Fruit fly (Drosophila melanogaster): Measurements from ENCODE around the gene elm.

DNA sequence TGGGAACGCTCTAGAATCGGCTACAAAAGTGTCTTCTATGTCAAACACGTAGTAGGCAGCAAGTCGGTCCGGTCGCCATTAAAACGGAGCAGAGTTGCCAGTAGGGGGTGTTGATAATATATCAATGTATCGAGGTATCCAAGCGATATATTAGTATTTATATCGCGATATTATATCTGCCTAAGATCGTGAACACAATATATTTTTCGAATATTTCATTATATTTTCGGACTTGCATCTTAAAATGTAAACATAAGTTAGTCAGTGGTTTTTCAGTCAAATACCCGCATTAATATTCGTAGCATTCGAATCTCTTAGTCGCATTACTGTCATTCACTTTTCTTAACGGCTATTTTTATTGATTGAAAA is 5.2 kb upstream of the elm start, which contains the start of gene CG2182:
- no peak for TF ChIP-seq psq (optimal IDR thresholded peaks at IDR 0.05)
- TF ChIP-seq Myc (optimal IDR thresholded peaks at IDR 0.05) = no peak
- no peak for TF ChIP-seq Sin3A (optimal IDR thresholded peaks at IDR 0.05)
